Worm (Caenorhabditis elegans): ENCODE measurements around the gene Y111B2A.12.

ce11 chrIII:12642511-12643168 lies 33.6 kb downstream of the Y111B2A.12 start:
- TF ChIP-seq lin-39 (tag; optimal IDR thresholded peaks at IDR 0.05), result no peak
- TF ChIP-seq R02D3.7 (tag; optimal IDR thresholded peaks at IDR 0.05), result no peak
- TF ChIP-seq ceh-82 (tag; optimal IDR thresholded peaks at IDR 0.05), result no peak
- TF ChIP-seq ZK546.5 (tag; optimal IDR thresholded peaks at IDR 0.05), result no peak
- TF ChIP-seq ztf-11 (tag; optimal IDR thresholded peaks at IDR 0.05), result no peak
- no peak for TF ChIP-seq zag-1 (tag; optimal IDR thresholded peaks at IDR 0.05)
- TF ChIP-seq elt-1 (tag; optimal IDR thresholded peaks at IDR 0.05), result no peak
- TF ChIP-seq aly-2 (tag; optimal IDR thresholded peaks at IDR 0.05), result no peak
- no peak for TF ChIP-seq sea-2 (GFP tag; optimal IDR thresholded peaks at IDR 0.05)
- no peak for TF ChIP-seq ama-1 (optimal IDR thresholded peaks at IDR 0.05)
- no peak for TF ChIP-seq nhr-76 (tag; optimal IDR thresholded peaks at IDR 0.05)
- no peak for TF ChIP-seq unc-62 (GFP tag; optimal IDR thresholded peaks at IDR 0.05)
